Fruit fly (Drosophila melanogaster) whole organism, wandering third instar larva: ENCODE data around the gene CG42586.
"Not testable (repeated sequence)": the region's sequence is repeated elsewhere in the genome, so short reads cannot be mapped to it uniquely, and the experiment has no call there.

Experiments used
- CG32264 ChIP-seq: fragments of 200-800 bp; sonication (Bioruptor generic); optimal IDR thresholded peaks from 2 replicates; lab custom pipeline; 2016; ENCODE audit warnings: missing biosample characterization, missing genetic modification characterization
- CG9705 ChIP-seq: fragments of 200-800 bp; sonication (Bioruptor generic); optimal IDR thresholded peaks from 2 replicates; lab custom pipeline; 2018; ENCODE audit warnings: missing biosample characterization, mild to moderate bottlenecking, missing genetic modification characterization
- CrebA ChIP-seq: fragments of 200-800 bp; sonication (Bioruptor generic); optimal IDR thresholded peaks from 2 replicates; lab custom pipeline; 2016; ENCODE audit warnings: missing biosample characterization, mild to moderate bottlenecking, missing genetic modification characterization, borderline replicate concordance
- Dfd ChIP-seq: fragments of >200 bp; optimal IDR thresholded peaks from 2 replicates; lab custom pipeline; 2017; ENCODE audit warnings: missing biosample characterization, missing genetic modification characterization
- Dif ChIP-seq: fragments of 200-275, 200-300 bp; sonication (Bioruptor generic); optimal IDR thresholded peaks from 2 replicates; lab custom pipeline; 2018; ENCODE audit warnings: missing biosample characterization, missing genetic modification characterization; ENCODE audit not compliant: partially characterized antibody
- GATAd ChIP-seq: sonication (Bioruptor generic); optimal IDR thresholded peaks from 2 replicates; lab custom pipeline; 2016; ENCODE audit warnings: missing biosample characterization, missing genetic modification characterization
- HLH106 ChIP-seq: fragments of 200-800 bp; optimal IDR thresholded peaks from 3 replicates; lab custom pipeline; 2019; ENCODE audit warnings: missing biosample characterization, mild to moderate bottlenecking, missing genetic modification characterization, moderate library complexity
- Hnf4 ChIP-seq: fragments of 200-800 bp; sonication (Bioruptor generic); optimal IDR thresholded peaks from 2 replicates; lab custom pipeline; 2016; ENCODE audit warnings: missing biosample characterization, mild to moderate bottlenecking, missing genetic modification characterization
- Hr78 ChIP-seq: fragments of >200 bp; optimal IDR thresholded peaks from 2 replicates; lab custom pipeline; 2017; ENCODE audit warnings: missing biosample characterization, missing genetic modification characterization
- Hr83 ChIP-seq: fragments of 200-300 bp; sonication (Bioruptor generic); optimal IDR thresholded peaks from 2 replicates; lab custom pipeline; 2016; ENCODE audit warnings: missing biosample characterization, mild to moderate bottlenecking, missing genetic modification characterization, moderate library complexity; ENCODE audit not compliant: poor library complexity, severe bottlenecking
- Jra ChIP-seq: sonication (Bioruptor generic); optimal IDR thresholded peaks from 2 replicates; lab custom pipeline; 2016; ENCODE audit warnings: missing biosample characterization, missing genetic modification characterization
- Mio ChIP-seq: sonication (Bioruptor generic); optimal IDR thresholded peaks from 2 replicates; lab custom pipeline; 2016; ENCODE audit warnings: missing biosample characterization, missing genetic modification characterization
- Myc ChIP-seq: fragments of >200 bp; optimal IDR thresholded peaks from 2 replicates; lab custom pipeline; 2017
- N ChIP-seq: fragments of >200 bp; optimal IDR thresholded peaks from 2 replicates; lab custom pipeline; 2018; ENCODE audit warnings: missing biosample characterization, missing external identifiers, missing genetic modification characterization
- OdsH ChIP-seq: fragments of 200-800 bp; sonication (Bioruptor generic); optimal IDR thresholded peaks from 2 replicates; lab custom pipeline; 2016; ENCODE audit warnings: missing biosample characterization, mild to moderate bottlenecking, missing genetic modification characterization
- Rel ChIP-seq, 2 experiments: fragments of 200-800 bp; sonication (Bioruptor generic) in 1 of 2; optimal IDR thresholded peaks; 2 replicates in 1 of 2; 3 replicates in 1 of 2; lab custom pipeline; 2016 to 2019; ENCODE audit warnings: mild to moderate bottlenecking in 2 of 2, missing biosample characterization in 2 of 2, missing genetic modification characterization in 2 of 2, moderate library complexity in 1 of 2
- br ChIP-seq: fragments of 200-800 bp; sonication (Bioruptor generic); optimal IDR thresholded peaks from 2 replicates; lab custom pipeline; 2016; ENCODE audit warnings: missing biosample characterization, missing genetic modification characterization
- brk ChIP-seq: fragments of 200-800 bp; sonication (Bioruptor generic); optimal IDR thresholded peaks from 2 replicates; lab custom pipeline; 2016; ENCODE audit warnings: missing biosample characterization, mild to moderate bottlenecking, missing genetic modification characterization
- dl ChIP-seq, 2 experiments: fragments of 175-275, 200-275 bp in 1 of 2; fragments of 200-275 bp in 1 of 2; sonication (Bioruptor generic); optimal IDR thresholded peaks; lab custom pipeline; 2018; ENCODE audit warnings: mild to moderate bottlenecking in 2 of 2, missing biosample characterization in 2 of 2, missing genetic modification characterization in 2 of 2, moderate library complexity in 2 of 2; ENCODE audit not compliant: partially characterized antibody in 2 of 2, insufficient read depth in 1 of 2
- dmrt93B ChIP-seq: fragments of 200-800 bp; sonication (Bioruptor generic); optimal IDR thresholded peaks from 2 replicates; lab custom pipeline; 2018; ENCODE audit warnings: missing biosample characterization, mild to moderate bottlenecking, missing genetic modification characterization
- ey ChIP-seq: fragments of 200-800 bp; sonication (Bioruptor generic); optimal IDR thresholded peaks from 2 replicates; lab custom pipeline; 2016; ENCODE audit warnings: missing biosample characterization, missing genetic modification characterization
- foxo ChIP-seq, 2 experiments: fragments of 200-800 bp; sonication (Bioruptor generic); optimal IDR thresholded peaks; 2 replicates in 1 of 2; 3 replicates in 1 of 2; lab custom pipeline; 2016 to 2017; ENCODE audit warnings: missing biosample characterization in 2 of 2, missing genetic modification characterization in 2 of 2
- h ChIP-seq: fragments of 200-800 bp; sonication (Bioruptor generic); optimal IDR thresholded peaks from 3 replicates; lab custom pipeline; 2016; ENCODE audit warnings: missing biosample characterization, mild to moderate bottlenecking, missing genetic modification characterization
- jim ChIP-seq: fragments of 175-275, 200-325 bp; sonication (Bioruptor generic); optimal IDR thresholded peaks from 2 replicates; lab custom pipeline; 2016; ENCODE audit warnings: missing biosample characterization, mild to moderate bottlenecking, missing genetic modification characterization
- lola ChIP-seq: fragments of >200 bp; optimal IDR thresholded peaks from 2 replicates; lab custom pipeline; 2017; ENCODE audit warnings: missing biosample characterization, missing genetic modification characterization
- pan ChIP-seq: fragments of >200 bp; optimal IDR thresholded peaks from 2 replicates; lab custom pipeline; 2017
- psq ChIP-seq: fragments of 200-800 bp; sonication (Bioruptor generic); optimal IDR thresholded peaks from 3 replicates; lab custom pipeline; 2017; ENCODE audit warnings: missing biosample characterization, mild to moderate bottlenecking, missing genetic modification characterization, moderate library complexity
- rgr ChIP-seq: fragments of 200-800 bp; sonication (Bioruptor generic); optimal IDR thresholded peaks from 3 replicates; lab custom pipeline; 2016; ENCODE audit warnings: missing biosample characterization, mild to moderate bottlenecking, missing genetic modification characterization
- sage ChIP-seq: fragments of 200-800 bp; sonication (Bioruptor generic); optimal IDR thresholded peaks from 2 replicates; lab custom pipeline; 2016; ENCODE audit warnings: missing biosample characterization, mild to moderate bottlenecking, missing genetic modification characterization
- tai ChIP-seq: sonication (Bioruptor generic); optimal IDR thresholded peaks from 2 replicates; lab custom pipeline; 2016; ENCODE audit warnings: missing biosample characterization, missing genetic modification characterization
- woc ChIP-seq: sonication (Bioruptor generic); optimal IDR thresholded peaks from 2 replicates; lab custom pipeline; 2016; ENCODE audit warnings: missing biosample characterization, mild to moderate bottlenecking, missing genetic modification characterization

CG42586 gene

DNA sequence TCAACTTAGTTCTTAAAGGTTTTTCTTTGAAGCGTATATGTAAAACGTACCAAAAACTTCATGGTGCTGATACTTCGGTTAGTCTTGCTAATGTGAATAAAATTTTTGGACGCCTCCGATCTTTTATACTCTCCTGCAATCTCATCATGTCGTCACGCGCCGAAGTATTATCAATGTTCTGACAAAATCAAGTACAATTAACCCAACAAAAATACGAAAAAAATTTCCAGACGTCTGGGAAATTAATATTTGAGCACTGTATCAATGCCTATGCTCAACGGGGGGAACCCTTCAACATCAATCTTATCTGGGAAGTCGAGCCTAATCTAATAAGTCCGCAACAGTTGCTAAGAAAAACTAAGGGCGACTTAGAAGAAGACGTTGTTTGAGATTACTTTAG is at the start of gene CG42586:
CG42586 (minus strand) TSS at position 101 of the 400 bp plus-strand sequence.
- TF ChIP-seq woc (GFP tag; lab: Kevin White, UChicago); Hr83; ey (GFP tag; lab: Kevin White, UChicago): not testable (repeated sequence)
- TF ChIP-seq, all 38 proteins: peak for 0; not testable (repeated sequence) for 38

DNA sequence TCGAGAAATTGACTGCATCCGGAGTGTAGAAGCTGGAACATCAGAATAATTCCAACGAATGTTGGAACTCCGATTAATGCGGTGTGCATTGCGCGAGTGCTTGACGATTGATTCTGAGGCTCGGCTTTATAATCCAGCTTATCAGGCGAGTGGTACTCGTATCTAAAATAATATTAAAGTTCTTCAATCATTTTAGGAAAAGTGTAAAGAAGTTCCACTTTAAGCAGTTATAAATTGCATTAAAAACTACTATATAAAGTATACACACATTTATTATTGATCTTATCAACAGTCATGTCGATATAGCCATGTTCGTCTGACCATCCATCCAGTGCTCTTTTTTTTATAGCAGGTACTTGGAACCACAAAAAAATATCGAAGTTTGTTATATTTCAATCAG is 42.9 kb upstream of the CG42586 start, which contains the start of gene CG18636:
CG18636 (minus strand) TSS at position 101 of the 400 bp plus-strand sequence.
- TF ChIP-seq Myc (lab: Kevin White, UChicago) (no peak), Rel (GFP tag; optimal IDR thresholded peaks at IDR 0.05; lab: Kevin White, UChicago) (no peak), Rel (tag; optimal IDR thresholded peaks at IDR 0.05; lab: Kevin White, UChicago) (no peak), tai (no peak), Hr78 (GFP tag; lab: Kevin White, UChicago) (no peak), pan (lab: Kevin White, UChicago) (no peak), HLH106 (no peak), psq (GFP tag; lab: Kevin White, UChicago) (no peak), Hr83 (no peak), h (GFP tag; lab: Kevin White, UChicago) (no peak), Mio (GFP tag; lab: Kevin White, UChicago) (no peak), rgr (no peak)
- TF ChIP-seq, all 38 proteins: peak for 0

DNA sequence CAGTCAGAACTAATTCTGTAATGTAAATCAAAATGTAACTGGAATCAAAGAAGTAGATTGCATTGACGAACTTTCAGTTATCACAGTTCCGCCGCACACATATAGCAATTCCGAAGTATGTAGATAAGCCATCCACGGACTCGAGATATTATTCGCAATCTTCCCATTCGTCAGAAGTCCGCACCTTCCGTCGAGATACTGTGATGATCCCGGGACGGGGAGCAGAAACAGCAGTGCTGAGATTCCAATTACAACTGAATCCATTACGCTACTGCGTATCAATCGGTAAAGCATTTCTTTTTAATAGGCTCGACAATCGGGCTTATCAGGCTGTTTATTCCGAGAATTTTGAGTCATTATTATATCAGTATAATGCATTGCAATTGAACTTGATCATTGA is 33.1 kb upstream of the CG42586 start, which contains the start of gene CG4650:
CG4650 (minus strand) TSS at position 269 of the 400 bp plus-strand sequence.
- TF ChIP-seq CG9705 (GFP tag; lab: Kevin White, UChicago) (no peak), tai (no peak), N (GFP tag; lab: Kevin White, UChicago) (no peak), dl (GFP tag; optimal IDR thresholded peaks at IDR 0.05; lab: Kevin White, UChicago; ENCODE audit: insufficient read depth in 1 of 2, partially characterized antibody in 2 of 2) (no peak)

dm6 chr2L:14765608-14766007 is 24.0 kb upstream of the CG42586 start, which contains the start of gene CG4701:
Gene CG4701, plus strand, starts transcription at chr2L:14765908.
- TF ChIP-seq CG32264: no peak
- no peak for TF ChIP-seq lola (GFP tag; lab: Kevin White, UChicago)
- no peak for TF ChIP-seq jim (GFP tag; lab: Kevin White, UChicago)
- TF ChIP-seq h (GFP tag; lab: Kevin White, UChicago): no peak
- no peak for TF ChIP-seq pan (lab: Kevin White, UChicago)
- TF ChIP-seq br: no peak
- no peak for TF ChIP-seq Rel (GFP tag; optimal IDR thresholded peaks at IDR 0.05; lab: Kevin White, UChicago)
- no peak for TF ChIP-seq Rel (tag; optimal IDR thresholded peaks at IDR 0.05; lab: Kevin White, UChicago)
- no peak for TF ChIP-seq Jra (GFP tag; lab: Kevin White, UChicago)
- no peak for TF ChIP-seq ey (GFP tag; lab: Kevin White, UChicago)
- no peak for TF ChIP-seq Dif (GFP tag; lab: Kevin White, UChicago)
- TF ChIP-seq dl (GFP tag; optimal IDR thresholded peaks at IDR 0.05; lab: Kevin White, UChicago; ENCODE audit: insufficient read depth in 1 of 2, partially characterized antibody in 2 of 2): no peak
- no peak for TF ChIP-seq brk (GFP tag; lab: Kevin White, UChicago)
- no peak for TF ChIP-seq tai
- no peak for TF ChIP-seq sage (GFP tag; lab: Kevin White, UChicago)
- no peak for TF ChIP-seq foxo (GFP tag; optimal IDR thresholded peaks at IDR 0.05; lab: Kevin White, UChicago)
- no peak for TF ChIP-seq N (GFP tag; lab: Kevin White, UChicago)
- TF ChIP-seq woc (GFP tag; lab: Kevin White, UChicago): no peak

DNA sequence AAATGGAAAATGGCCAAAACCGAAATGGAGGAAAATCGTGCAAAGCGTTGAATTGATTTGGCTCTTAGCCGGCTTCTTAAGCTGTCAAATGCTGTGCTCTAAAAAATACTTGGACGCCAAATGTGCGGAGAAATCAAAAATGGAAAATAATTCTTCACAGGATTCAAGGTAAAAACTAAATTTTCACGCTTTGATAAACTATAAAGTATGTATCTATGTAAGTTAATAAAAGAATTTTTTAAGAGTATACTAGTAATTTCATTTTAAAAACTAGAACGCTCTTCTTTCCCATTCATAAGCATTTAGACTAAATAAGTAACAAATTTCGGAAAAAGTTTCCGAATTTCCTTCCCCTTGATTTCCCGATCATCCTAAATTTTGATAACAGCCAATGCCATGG is 20.8 kb upstream of the CG42586 start, which contains the start of gene CSN1a:
CSN1a (plus strand) TSS at position 301 of the 400 bp plus-strand sequence.
- no peak for TF ChIP-seq CG32264
- TF ChIP-seq Dfd (GFP tag; lab: Kevin White, UChicago): no peak
- TF ChIP-seq Myc (lab: Kevin White, UChicago): no peak
- TF ChIP-seq Hnf4 (GFP tag; lab: Kevin White, UChicago): no peak
- no peak for TF ChIP-seq dl (GFP tag; optimal IDR thresholded peaks at IDR 0.05; lab: Kevin White, UChicago; ENCODE audit: insufficient read depth in 1 of 2, partially characterized antibody in 2 of 2)
- TF ChIP-seq Hr78 (GFP tag; lab: Kevin White, UChicago): no peak
- no peak for TF ChIP-seq ey (GFP tag; lab: Kevin White, UChicago)
- TF ChIP-seq lola (GFP tag; lab: Kevin White, UChicago): no peak
- no peak for TF ChIP-seq GATAd
- TF ChIP-seq Mio (GFP tag; lab: Kevin White, UChicago): no peak
- no peak for TF ChIP-seq dmrt93B (GFP tag; lab: Kevin White, UChicago)
- no peak for TF ChIP-seq CrebA (GFP tag; lab: Kevin White, UChicago)
- TF ChIP-seq h (GFP tag; lab: Kevin White, UChicago): no peak
- no peak for TF ChIP-seq OdsH (GFP tag; lab: Kevin White, UChicago)
- no peak for TF ChIP-seq Rel (GFP tag; optimal IDR thresholded peaks at IDR 0.05; lab: Kevin White, UChicago)
- TF ChIP-seq Rel (tag; optimal IDR thresholded peaks at IDR 0.05; lab: Kevin White, UChicago): no peak
- TF ChIP-seq CG9705 (GFP tag; lab: Kevin White, UChicago): no peak
- TF ChIP-seq foxo (GFP tag; optimal IDR thresholded peaks at IDR 0.05; lab: Kevin White, UChicago): no peak
